Fruit fly (Drosophila melanogaster) whole organism, embryonic: ENCODE results near the gene CG42716.

Experiments used
- CG10654 ChIP-seq: fragments of 200-800 bp; sonication (Bioruptor generic); optimal IDR thresholded peaks from 2 replicates; lab custom pipeline; 2016; ENCODE audit warnings: missing biosample characterization, missing genetic modification characterization
- CG11085 ChIP-seq: fragments of 200-800 bp; sonication (Bioruptor generic); IDR thresholded peaks from 2 replicates; pipeline ENCODE4 v1.3.6; 2022; ENCODE audit warnings: missing biosample characterization, missing genetic modification characterization
- CG12236 ChIP-seq: fragments of 200-800 bp; sonication (Bioruptor generic); optimal IDR thresholded peaks from 2 replicates; lab custom pipeline; 2016; ENCODE audit warnings: missing biosample characterization, missing genetic modification characterization
- CG13894 ChIP-seq: fragments of 200-800 bp; sonication (Bioruptor generic); optimal IDR thresholded peaks from 3 replicates; lab custom pipeline; 2018; ENCODE audit warnings: missing biosample characterization, mild to moderate bottlenecking, missing genetic modification characterization, moderate library complexity
- CG14965 ChIP-seq: fragments of 200-800 bp; sonication (Bioruptor generic); optimal IDR thresholded peaks from 2 replicates; lab custom pipeline; 2016; ENCODE audit warnings: missing biosample characterization, missing genetic modification characterization, borderline replicate concordance
- CG1529 ChIP-seq: fragments of 200-800 bp; sonication (Bioruptor generic); optimal IDR thresholded peaks from 3 replicates; lab custom pipeline; 2018; ENCODE audit warnings: missing biosample characterization, missing genetic modification characterization
- CG16813 ChIP-seq: fragments of 200-800 bp; sonication (Bioruptor generic); IDR thresholded peaks from 3 replicates; pipeline ENCODE4 v1.3.6; 2022; ENCODE audit warnings: missing biosample characterization, missing genetic modification characterization; ENCODE audit not compliant: partially characterized antibody
- CG18764 ChIP-seq: fragments of 200-800 bp; sonication (Bioruptor generic); optimal IDR thresholded peaks from 3 replicates; lab custom pipeline; 2016; ENCODE audit warnings: missing biosample characterization, missing genetic modification characterization
- CG2199 ChIP-seq: fragments of 200-800 bp; sonication (Bioruptor generic); IDR thresholded peaks from 3 replicates; pipeline ENCODE4 v1.3.6; 2022; ENCODE audit warnings: missing biosample characterization, missing genetic modification characterization
- CG2875 ChIP-seq: fragments of 200-800 bp; sonication (Bioruptor generic); optimal IDR thresholded peaks from 2 replicates; lab custom pipeline; 2017; ENCODE audit warnings: missing biosample characterization, mild to moderate bottlenecking, missing genetic modification characterization, missing genetic modification reagents
- CG30431 ChIP-seq: fragments of 200-800 bp; sonication (Bioruptor generic); optimal IDR thresholded peaks from 2 replicates; lab custom pipeline; 2017; ENCODE audit warnings: missing biosample characterization, missing genetic modification characterization
- CG32767 ChIP-seq: fragments of 200-800 bp; sonication (Bioruptor generic); IDR thresholded peaks from 2 replicates; pipeline ENCODE4 v1.3.6; 2022; ENCODE audit warnings: missing biosample characterization, missing genetic modification characterization
- CG34376 ChIP-seq: fragments of 200-800 bp; sonication (Bioruptor generic); optimal IDR thresholded peaks from 2 replicates; lab custom pipeline; 2018; ENCODE audit warnings: missing biosample characterization, mild to moderate bottlenecking, missing genetic modification characterization
- CG34422 ChIP-seq: fragments of 200-800 bp; sonication (Bioruptor generic); IDR thresholded peaks from 3 replicates; pipeline ENCODE4 v1.3.6; 2022; ENCODE audit warnings: missing biosample characterization, missing genetic modification characterization
- CG4820 ChIP-seq: fragments of 200-800 bp; sonication (Bioruptor generic); optimal IDR thresholded peaks from 3 replicates; lab custom pipeline; 2016; ENCODE audit warnings: missing biosample characterization, missing genetic modification characterization
- CG8388 ChIP-seq: fragments of 200-800 bp; sonication (Bioruptor generic); optimal IDR thresholded peaks from 2 replicates; lab custom pipeline; 2019; ENCODE audit warnings: missing biosample characterization, mild to moderate bottlenecking, missing genetic modification characterization, moderate library complexity
- CG8765 ChIP-seq: fragments of 200-800 bp; sonication (Bioruptor generic); IDR thresholded peaks from 2 replicates; pipeline ENCODE4 v1.3.6; 2022; ENCODE audit warnings: missing biosample characterization, missing genetic modification characterization
- CG9609 ChIP-seq: fragments of 200-800 bp; sonication (Bioruptor generic); optimal IDR thresholded peaks from 3 replicates; lab custom pipeline; 2016; ENCODE audit warnings: missing biosample characterization, missing genetic modification characterization
- CTCF ChIP-seq: fragments of 200-800 bp; sonication (Bioruptor generic); optimal IDR thresholded peaks from 2 replicates; lab custom pipeline; 2017; ENCODE audit warnings: missing biosample characterization, mild to moderate bottlenecking, missing genetic modification characterization, moderate library complexity
- Doc3 ChIP-seq: fragments of 200-800 bp; sonication (Bioruptor generic); IDR thresholded peaks from 3 replicates; pipeline ENCODE4 v1.3.6; 2022; ENCODE audit warnings: missing biosample characterization, missing genetic modification characterization; ENCODE audit not compliant: partially characterized antibody
- H15 ChIP-seq: fragments of 200-800 bp; sonication (Bioruptor generic); IDR thresholded peaks from 3 replicates; pipeline ENCODE4 v1.3.6; 2022; ENCODE audit warnings: missing biosample characterization, missing genetic modification characterization
- Hey ChIP-seq: fragments of 200-800 bp; sonication (Bioruptor generic); optimal IDR thresholded peaks from 3 replicates; lab custom pipeline; 2018; ENCODE audit warnings: missing biosample characterization, mild to moderate bottlenecking, missing genetic modification characterization
- Hr3 ChIP-seq: fragments of 200-800 bp; sonication (Bioruptor generic); optimal IDR thresholded peaks from 3 replicates; lab custom pipeline; 2016; ENCODE audit warnings: missing biosample characterization, missing genetic modification characterization
- Hr39 ChIP-seq: fragments of >200 bp; optimal IDR thresholded peaks from 2 replicates; lab custom pipeline; 2017
- Jarid2 ChIP-seq: fragments of 200-800 bp; sonication (Bioruptor generic); optimal IDR thresholded peaks from 3 replicates; lab custom pipeline; 2017; ENCODE audit warnings: mild to moderate bottlenecking, missing biosample characterization, missing genetic modification reagents, missing genetic modification characterization
- Mad ChIP-seq: fragments of 200-800 bp; sonication (Bioruptor generic); optimal IDR thresholded peaks from 2 replicates; lab custom pipeline; 2016; ENCODE audit warnings: missing biosample characterization, missing genetic modification characterization
- Meics ChIP-seq: fragments of 200-800 bp; sonication (Bioruptor generic); optimal IDR thresholded peaks from 2 replicates; lab custom pipeline; 2017; ENCODE audit warnings: missing biosample characterization, mild to moderate bottlenecking, missing genetic modification characterization
- NC2α ChIP-seq: fragments of 200-800 bp; sonication (Bioruptor generic); optimal IDR thresholded peaks from 2 replicates; lab custom pipeline; 2016; ENCODE audit warnings: missing biosample characterization, missing genetic modification characterization
- Poxn ChIP-seq: fragments of 200-800 bp; sonication (Bioruptor generic); IDR thresholded peaks from 2 replicates; pipeline ENCODE4 v1.3.6; 2022; ENCODE audit warnings: missing biosample characterization, missing genetic modification characterization
- ap ChIP-seq: fragments of 200-800 bp; sonication (Bioruptor generic); IDR thresholded peaks from 2 replicates; pipeline ENCODE4 v1.3.6; 2022; ENCODE audit warnings: missing biosample characterization, missing genetic modification characterization
- az2 ChIP-seq: fragments of 200-800 bp; sonication (Bioruptor generic); optimal IDR thresholded peaks from 3 replicates; lab custom pipeline; 2016; ENCODE audit warnings: missing biosample characterization, missing genetic modification characterization
- bbx ChIP-seq: fragments of 200-800 bp; sonication (Bioruptor generic); IDR thresholded peaks from 2 replicates; pipeline ENCODE4 v1.3.6; 2022; ENCODE audit warnings: missing biosample characterization, missing genetic modification characterization; ENCODE audit not compliant: partially characterized antibody
- bcd ChIP-seq: fragments of 200-800 bp; sonication (Bioruptor generic); optimal IDR thresholded peaks from 2 replicates; lab custom pipeline; 2017; ENCODE audit warnings: missing biosample characterization, mild to moderate bottlenecking, missing genetic modification characterization
- cas ChIP-seq: fragments of 200-800 bp; sonication (Bioruptor generic); IDR thresholded peaks from 2 replicates; pipeline ENCODE4 v1.3.6; 2022; ENCODE audit warnings: missing biosample characterization, missing genetic modification characterization
- chinmo ChIP-seq: fragments of 200-800 bp; sonication (Bioruptor generic); IDR thresholded peaks from 4 replicates; pipeline ENCODE4 v1.3.6; 2022; ENCODE audit warnings: missing biosample characterization, missing genetic modification characterization; ENCODE audit not compliant: partially characterized antibody
- croc ChIP-seq: fragments of 200-800 bp; sonication (Bioruptor generic); conservative IDR thresholded peaks from 3 replicates; pipeline ENCODE4 v1.3.6; 2022; ENCODE audit warnings: missing biosample characterization, missing genetic modification characterization
- dysf ChIP-seq: fragments of 200-800 bp; sonication (Bioruptor generic); IDR thresholded peaks from 3 replicates; pipeline ENCODE4 v1.3.6; 2022; ENCODE audit warnings: missing biosample characterization, missing genetic modification characterization
- fru ChIP-seq: fragments of >200 bp; optimal IDR thresholded peaks from 2 replicates; lab custom pipeline; 2017
- kay ChIP-seq: fragments of 200-800 bp; sonication (Bioruptor generic); optimal IDR thresholded peaks from 2 replicates; lab custom pipeline; 2016; ENCODE audit warnings: missing biosample characterization, missing genetic modification characterization
- mld ChIP-seq: fragments of 200-800 bp; sonication (Bioruptor generic); IDR thresholded peaks from 3 replicates; pipeline ENCODE4 v1.3.6; 2022; ENCODE audit warnings: missing biosample characterization, missing genetic modification characterization; ENCODE audit not compliant: partially characterized antibody
- nmo ChIP-seq: fragments of 200-800 bp; sonication (Bioruptor generic); optimal IDR thresholded peaks from 2 replicates; lab custom pipeline; 2018; ENCODE audit warnings: missing biosample characterization, mild to moderate bottlenecking, missing genetic modification characterization, moderate library complexity
- prd ChIP-seq, 3 experiments: fragments of >200 bp in 2 of 3; fragments of 200-800 bp in 1 of 3; sonication (Bioruptor generic) in 1 of 3; optimal IDR thresholded peaks in 2 of 3; IDR thresholded peaks in 1 of 3; 2 replicates in 2 of 3; 3 replicates in 1 of 3; pipeline versions ENCODE4 v1.3.6 to Lab custom; 2017 to 2022; ENCODE audit warnings: missing biosample characterization in 1 of 3, missing genetic modification characterization in 1 of 3
- pum ChIP-seq: fragments of 200-800 bp; sonication (Bioruptor generic); optimal IDR thresholded peaks from 2 replicates; lab custom pipeline; 2016; ENCODE audit warnings: missing biosample characterization, missing genetic modification characterization
- repo ChIP-seq: fragments of 200-800 bp; sonication (Bioruptor generic); optimal IDR thresholded peaks from 2 replicates; lab custom pipeline; 2016; ENCODE audit warnings: missing biosample characterization, missing genetic modification characterization
- sc ChIP-seq, 3 experiments: fragments of >200 bp in 2 of 3; fragments of 200-800 bp in 1 of 3; sonication (Bioruptor generic) in 1 of 3; optimal IDR thresholded peaks; 2 replicates in 2 of 3; 3 replicates in 1 of 3; lab custom pipeline; 2017; ENCODE audit warnings: mild to moderate bottlenecking in 1 of 3, missing biosample characterization in 1 of 3, missing genetic modification characterization in 1 of 3, missing genetic modification reagents in 1 of 3
- schlank ChIP-seq: fragments of 200-800 bp; sonication (Bioruptor generic); optimal IDR thresholded peaks from 2 replicates; lab custom pipeline; 2018; ENCODE audit warnings: missing biosample characterization, mild to moderate bottlenecking, missing genetic modification characterization
- scrt ChIP-seq: fragments of 200-800 bp; sonication (Bioruptor generic); optimal IDR thresholded peaks from 2 replicates; lab custom pipeline; 2018; ENCODE audit warnings: missing biosample characterization, mild to moderate bottlenecking, missing genetic modification characterization, moderate library complexity
- sima ChIP-seq: fragments of 200-800 bp; sonication (Bioruptor generic); optimal IDR thresholded peaks from 2 replicates; lab custom pipeline; 2016; ENCODE audit warnings: missing biosample characterization, missing genetic modification characterization
- stc ChIP-seq: fragments of 200-800 bp; sonication (Bioruptor generic); IDR thresholded peaks from 2 replicates; pipeline ENCODE4 v1.3.6; 2022; ENCODE audit warnings: missing biosample characterization, missing genetic modification characterization
- toy ChIP-seq: fragments of 200-800 bp; sonication (Bioruptor generic); IDR thresholded peaks from 2 replicates; pipeline ENCODE4 v1.3.6; 2022; ENCODE audit warnings: missing biosample characterization, missing genetic modification characterization
- yki ChIP-seq: fragments of >200 bp; optimal IDR thresholded peaks from 3 replicates; lab custom pipeline; 2018

CG42716 gene

DNA sequence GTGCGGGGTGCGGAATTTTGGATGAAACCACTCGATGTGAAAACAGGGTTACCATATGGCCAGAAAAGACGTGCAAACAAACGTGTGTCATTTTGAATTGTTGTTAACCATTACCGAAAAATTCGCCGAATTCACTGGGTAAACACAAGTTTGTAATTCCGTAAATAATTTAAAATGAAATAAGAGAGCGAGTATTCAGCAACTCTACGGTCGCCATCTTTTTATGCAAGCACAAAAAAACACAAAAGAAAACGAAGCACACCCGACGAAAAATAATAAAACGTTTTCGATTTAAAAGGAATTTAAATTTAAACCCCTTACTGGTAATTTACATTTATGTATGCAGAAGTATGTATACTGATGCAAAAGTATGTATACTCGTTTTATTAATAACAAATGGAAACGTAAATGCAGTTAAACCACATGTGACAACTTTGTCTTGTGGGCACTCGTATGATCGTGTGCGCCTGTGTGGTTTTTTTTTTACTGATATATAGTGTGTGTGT is 12.3 kb downstream of the CG42716 start (continued):
- TF ChIP-seq CG8765 (GFP tag; lab: Robert Waterston, UW) (peak; percentile 74), CG2199 (peak; percentile 68; the same call in 1 of the 3 replicates), az2 (GFP tag; lab: Kevin White, UChicago) (peak; percentile 98), Jarid2 (GFP tag; lab: Kevin White, UChicago) (peak; percentile 41), CG13894 (tag; lab: Kevin White, UChicago) (peak; percentile 94), CG16813 (GFP tag; lab: Robert Waterston, UW) (no peak), CG12236 (GFP tag; lab: Kevin White, UChicago) (peak; percentile 86), CG14965 (GFP tag; lab: Kevin White, UChicago) (peak; percentile 28), stc (GFP tag; lab: Robert Waterston, UW) (peak; percentile 94), cas (GFP tag; lab: Robert Waterston, UW) (peak; percentile 69), H15 (peak; percentile 86), repo (GFP tag; lab: Kevin White, UChicago) (peak; percentile 73), sima (GFP tag; lab: Kevin White, UChicago) (peak; percentile 64), dysf (GFP tag; lab: Robert Waterston, UW) (peak; percentile 95), CG30431 (peak; percentile 75), CG8388 (peak; percentile 96), CG32767 (peak; percentile 90), Poxn (GFP tag; lab: Robert Waterston, UW) (peak; percentile 55), bbx (GFP tag; lab: Robert Waterston, UW) (0 out of 2 replicates have a peak, but pooled peaks have one; percentile 25), Meics (GFP tag; lab: Kevin White, UChicago) (peak; percentile 93), CG4820 (GFP tag; lab: Kevin White, UChicago) (peak; percentile 87), fru (no peak), CTCF (peak; percentile 39), NC2α (GFP tag; lab: Kevin White, UChicago) (peak; percentile 70), mld (GFP tag; lab: Robert Waterston, UW) (no peak), CG9609 (GFP tag; lab: Kevin White, UChicago) (peak; percentile 83), Hr3 (GFP tag; lab: Kevin White, UChicago) (peak; percentile 85), bcd (GFP tag; lab: Kevin White, UChicago) (peak; percentile 88), toy (GFP tag; lab: Robert Waterston, UW) (peak; percentile 67), scrt (GFP tag; lab: Kevin White, UChicago) (peak; percentile 91), schlank (tag; lab: Kevin White, UChicago) (peak; percentile 88), prd (optimal IDR thresholded peaks at IDR 0.05; lab: Kevin White, UChicago) (no peak), prd (GFP tag; IDR thresholded peaks at IDR 0.05; lab: Robert Waterston, UW) (peak; percentile 95), kay (peak; percentile 62), ap (GFP tag; lab: Robert Waterston, UW) (peak; percentile 88), Doc3 (GFP tag; lab: Robert Waterston, UW) (no peak), CG34376 (GFP tag; lab: Kevin White, UChicago) (peak; percentile 69), Mad (GFP tag; lab: Kevin White, UChicago) (peak; percentile 88), sc (optimal IDR thresholded peaks at IDR 0.05; lab: Kevin White, UChicago) (no peak), sc (GFP tag; optimal IDR thresholded peaks at IDR 0.05; lab: Kevin White, UChicago) (peak; percentile 71), chinmo (no peak), CG10654 (GFP tag; lab: Kevin White, UChicago) (peak; percentile 87), pum (GFP tag; lab: Kevin White, UChicago) (peak; percentile 82), CG2875 (GFP tag; lab: Kevin White, UChicago) (peak; percentile 85), Hey (tag; lab: Kevin White, UChicago) (peak; percentile 63), CG11085 (GFP tag; lab: Robert Waterston, UW) (peak; percentile 81), nmo (peak; percentile 90), CG18764 (GFP tag; lab: Kevin White, UChicago) (peak; percentile 84), CG34422 (peak; percentile 92), yki (no peak), Hr39 (lab: Kevin White, UChicago) (no peak), croc (GFP tag; lab: Robert Waterston, UW) (peak; percentile 74), CG1529 (GFP tag; lab: Kevin White, UChicago) (peak; percentile 89)
